Worm (Caenorhabditis elegans): Measurements from ENCODE around the gene R09F10.8.
"Not testable (repeated sequence)": the region's sequence is repeated elsewhere in the genome, so short reads cannot be mapped to it uniquely, and the experiment has no call there.

R09F10.8 gene

ce11 chrX:8341675-8342074, 15.4 kb upstream of the R09F10.8 start, which contains the start of gene F55E10.1:
F55E10.1 (plus strand) TSS chrX:8341975.
- TF ChIP-seq flt-1 (GFP tag; IDR thresholded peaks at IDR 0.05): no peak
- no peak for TF ChIP-seq klf-2 (GFP tag; conservative IDR thresholded peaks at IDR 0.05)
- TF ChIP-seq cog-1 (tag; optimal IDR thresholded peaks at IDR 0.05): no peak
- no peak for TF ChIP-seq tab-1 (GFP tag; IDR thresholded peaks at IDR 0.05)
- TF ChIP-seq ztf-23 (GFP tag; IDR thresholded peaks at IDR 0.05): no peak
- TF ChIP-seq med-1 (GFP tag; optimal IDR thresholded peaks at IDR 0.05; ENCODE audit: insufficient read depth): no peak
- no peak for TF ChIP-seq ref-1 (GFP tag; conservative IDR thresholded peaks at IDR 0.05)
- no peak for TF ChIP-seq T22C8.4 (GFP tag; IDR thresholded peaks at IDR 0.05)
- no peak for TF ChIP-seq ztf-29 (GFP tag; IDR thresholded peaks at IDR 0.05)

ce11 chrX:8340393-8340792, 14.1 kb upstream of the R09F10.8 start, which contains the start of gene F55E10.2:
F55E10.2 (plus strand) TSS chrX:8340693.
- TF ChIP-seq tab-1 (GFP tag; IDR thresholded peaks at IDR 0.05) (no peak), ztf-23 (GFP tag; IDR thresholded peaks at IDR 0.05) (no peak)

- TF ChIP-seq cog-1 (tag; optimal IDR thresholded peaks at IDR 0.05) (no peak), T22C8.4 (GFP tag; IDR thresholded peaks at IDR 0.05) (no peak), med-1 (GFP tag; optimal IDR thresholded peaks at IDR 0.05; ENCODE audit: insufficient read depth) (no peak), tab-1 (GFP tag; IDR thresholded peaks at IDR 0.05) (no peak), klf-2 (GFP tag; conservative IDR thresholded peaks at IDR 0.05) (no peak), ref-1 (GFP tag; conservative IDR thresholded peaks at IDR 0.05) (no peak), ztf-29 (GFP tag; IDR thresholded peaks at IDR 0.05) (no peak), ztf-23 (GFP tag; IDR thresholded peaks at IDR 0.05) (no peak), flt-1 (GFP tag; IDR thresholded peaks at IDR 0.05) (no peak)
Observed at ce11 chrX:8327800-8328199, 1.5 kb upstream of the R09F10.8 start, which contains the start of gene F55E10.4. F55E10.4 (minus strand) TSS chrX:8327900.

DNA sequence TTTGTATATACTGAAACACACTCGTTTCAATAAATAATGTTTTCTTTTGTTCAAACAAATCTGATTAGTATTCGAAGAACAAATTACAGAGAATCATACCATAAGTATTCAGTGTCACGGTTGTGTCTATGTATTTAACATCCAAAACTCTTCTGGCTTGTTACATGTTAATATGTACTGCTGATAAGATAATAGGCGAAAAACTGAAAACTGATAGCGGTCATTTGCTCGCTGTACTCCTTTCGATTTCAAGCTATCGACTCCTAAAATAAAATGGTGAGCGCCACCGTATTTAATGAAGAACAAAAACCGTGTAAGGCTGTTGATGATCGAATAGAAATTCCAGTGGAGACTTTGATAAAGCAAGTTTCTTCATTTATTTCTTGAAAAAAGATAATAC, 2.9 kb downstream of the R09F10.8 start, which contains the start of gene R09F10.1:
Gene R09F10.1, plus strand, starts transcription at position 222 of the 400 bp plus-strand sequence.
- TF ChIP-seq ztf-29 (GFP tag; IDR thresholded peaks at IDR 0.05) (no peak), cog-1 (tag; optimal IDR thresholded peaks at IDR 0.05) (no peak), ref-1 (GFP tag; conservative IDR thresholded peaks at IDR 0.05) (no peak), T22C8.4 (GFP tag; IDR thresholded peaks at IDR 0.05) (no peak), med-1 (GFP tag; optimal IDR thresholded peaks at IDR 0.05; ENCODE audit: insufficient read depth) (no peak), ztf-23 (GFP tag; IDR thresholded peaks at IDR 0.05) (no peak), tab-1 (GFP tag; IDR thresholded peaks at IDR 0.05) (no peak), flt-1 (GFP tag; IDR thresholded peaks at IDR 0.05) (no peak), klf-2 (GFP tag; conservative IDR thresholded peaks at IDR 0.05) (no peak)

ce11 chrX:8321811-8322210, 4.4 kb downstream of the R09F10.8 start, which contains the start of gene abu-9:
abu-9 (plus strand) TSS chrX:8322111.
- not testable (repeated sequence) for TF ChIP-seq cog-1 (tag; optimal IDR thresholded peaks at IDR 0.05); flt-1 (GFP tag; IDR thresholded peaks at IDR 0.05); tab-1 (GFP tag; IDR thresholded peaks at IDR 0.05)

DNA sequence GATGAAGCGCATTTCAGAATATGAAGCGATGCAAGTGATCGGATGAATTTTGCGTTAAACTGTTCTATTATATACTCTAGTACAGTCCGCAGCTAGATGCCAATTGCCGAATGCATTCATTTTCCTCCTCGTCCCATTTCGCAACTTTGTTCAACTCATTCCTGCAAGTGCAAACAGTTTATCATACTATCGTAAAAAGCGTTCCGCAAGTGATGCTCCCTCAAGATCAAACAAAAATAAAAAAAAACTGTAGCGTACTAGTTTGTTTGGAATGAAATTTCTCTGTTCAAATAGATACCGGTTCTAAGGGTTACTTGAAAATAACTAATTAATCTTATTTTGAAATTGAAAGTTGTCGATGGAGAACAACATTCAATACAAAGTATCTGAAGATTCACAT, 5.4 kb downstream of the R09F10.8 start, which contains the start of gene pqn-57:
Gene pqn-57, minus strand, starts transcription at position 101 of the 400 bp plus-strand sequence.
- no peak for TF ChIP-seq ref-1 (GFP tag; conservative IDR thresholded peaks at IDR 0.05)
- TF ChIP-seq T22C8.4 (GFP tag; IDR thresholded peaks at IDR 0.05): no peak
- TF ChIP-seq cog-1 (tag; optimal IDR thresholded peaks at IDR 0.05): no peak
- TF ChIP-seq med-1 (GFP tag; optimal IDR thresholded peaks at IDR 0.05; ENCODE audit: insufficient read depth): no peak

ce11 chrX:8318950-8319349, 7.3 kb downstream of the R09F10.8 start, which contains the start of gene srh-11:
srh-11 (minus strand) TSS chrX:8319050.
- TF ChIP-seq T22C8.4 (GFP tag; IDR thresholded peaks at IDR 0.05) (no peak), klf-2 (GFP tag; conservative IDR thresholded peaks at IDR 0.05) (no peak)

- TF ChIP-seq ref-1 (GFP tag; conservative IDR thresholded peaks at IDR 0.05): no peak
- no peak for TF ChIP-seq cog-1 (tag; optimal IDR thresholded peaks at IDR 0.05)
Observed at ce11 chrX:8311590-8311989, 14.7 kb downstream of the R09F10.8 start.

DNA sequence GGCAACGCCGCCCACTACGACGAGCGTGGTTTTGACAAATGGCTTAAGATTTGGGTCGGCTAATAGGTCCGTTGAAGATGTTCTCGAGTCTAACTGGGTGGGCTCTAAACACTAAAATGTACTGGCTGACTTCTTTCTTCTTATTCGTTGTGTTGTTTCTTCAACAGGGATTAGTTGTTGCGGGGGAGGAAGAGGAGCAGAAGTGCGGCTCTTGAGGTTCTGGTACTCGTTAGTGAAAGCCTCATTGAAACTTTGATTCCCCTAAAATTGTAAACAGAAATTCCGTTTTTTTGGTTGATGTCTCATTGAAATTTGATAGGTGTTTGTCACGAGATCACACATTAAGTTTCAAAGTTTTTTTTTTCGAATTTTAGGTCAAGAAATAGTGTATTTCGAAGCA, 15.5 kb downstream of the R09F10.8 start:
- TF ChIP-seq cog-1 (tag; optimal IDR thresholded peaks at IDR 0.05): no peak
- no peak for TF ChIP-seq flt-1 (GFP tag; IDR thresholded peaks at IDR 0.05)
- no peak for TF ChIP-seq ztf-23 (GFP tag; IDR thresholded peaks at IDR 0.05)
- TF ChIP-seq ref-1 (GFP tag; conservative IDR thresholded peaks at IDR 0.05): no peak
- TF ChIP-seq tab-1 (GFP tag; IDR thresholded peaks at IDR 0.05): no peak
- TF ChIP-seq klf-2 (GFP tag; conservative IDR thresholded peaks at IDR 0.05): no peak
- no peak for TF ChIP-seq med-1 (GFP tag; optimal IDR thresholded peaks at IDR 0.05; ENCODE audit: insufficient read depth)
- no peak for TF ChIP-seq ztf-29 (GFP tag; IDR thresholded peaks at IDR 0.05)
- no peak for TF ChIP-seq T22C8.4 (GFP tag; IDR thresholded peaks at IDR 0.05)

DNA sequence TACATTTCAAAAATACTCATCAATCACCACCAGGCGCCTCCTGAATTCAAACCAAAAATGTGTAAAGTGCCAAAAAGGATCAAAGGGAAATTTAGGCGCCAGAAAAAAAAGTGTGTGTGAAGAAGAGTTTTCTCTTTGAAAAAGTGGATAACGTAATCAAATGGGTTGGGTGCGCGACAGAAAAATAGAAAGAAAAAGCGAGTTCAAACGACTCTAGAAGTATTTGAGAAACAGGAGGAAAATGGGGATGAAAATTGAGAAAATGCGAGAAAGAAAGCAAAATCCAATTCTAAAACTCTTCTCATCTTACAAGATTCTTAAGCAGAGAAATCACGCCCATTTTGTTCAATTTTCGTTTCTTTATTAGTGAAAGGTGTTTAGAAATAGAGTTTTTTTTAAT, 17.8 kb downstream of the R09F10.8 start:
- no peak for TF ChIP-seq med-1 (GFP tag; optimal IDR thresholded peaks at IDR 0.05; ENCODE audit: insufficient read depth)
- no peak for TF ChIP-seq T22C8.4 (GFP tag; IDR thresholded peaks at IDR 0.05)
- no peak for TF ChIP-seq cog-1 (tag; optimal IDR thresholded peaks at IDR 0.05)

DNA sequence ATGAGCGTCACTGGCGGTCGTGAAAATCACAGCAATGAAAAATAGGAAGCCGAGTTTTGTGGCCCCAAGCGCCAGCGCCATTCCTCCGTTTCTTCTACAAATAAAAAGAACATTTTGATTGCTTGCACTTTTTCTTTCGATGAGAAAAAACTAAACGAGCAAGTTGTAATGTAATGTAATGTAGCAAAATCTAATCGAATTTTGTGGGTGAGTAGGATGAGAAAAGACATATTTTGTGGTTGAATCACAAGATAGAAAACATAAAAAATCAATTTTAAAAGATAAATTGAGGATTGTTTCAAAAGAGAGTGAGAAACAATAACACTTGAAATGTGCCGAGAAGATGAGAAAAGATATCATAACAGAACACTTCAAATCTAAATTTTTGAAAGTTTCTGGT, 18.7 kb downstream of the R09F10.8 start, which contains the start of gene R09F10.5:
Gene R09F10.5, minus strand, starts transcription at position 101 of the 400 bp plus-strand sequence.
- TF ChIP-seq ztf-23 (GFP tag; IDR thresholded peaks at IDR 0.05): no peak
- no peak for TF ChIP-seq cog-1 (tag; optimal IDR thresholded peaks at IDR 0.05)
- TF ChIP-seq ztf-29 (GFP tag; IDR thresholded peaks at IDR 0.05): no peak
- TF ChIP-seq klf-2 (GFP tag; conservative IDR thresholded peaks at IDR 0.05): no peak
- no peak for TF ChIP-seq med-1 (GFP tag; optimal IDR thresholded peaks at IDR 0.05; ENCODE audit: insufficient read depth)
- no peak for TF ChIP-seq tab-1 (GFP tag; IDR thresholded peaks at IDR 0.05)
- TF ChIP-seq T22C8.4 (GFP tag; IDR thresholded peaks at IDR 0.05): no peak
- TF ChIP-seq flt-1 (GFP tag; IDR thresholded peaks at IDR 0.05): no peak
- no peak for TF ChIP-seq ref-1 (GFP tag; conservative IDR thresholded peaks at IDR 0.05)
